Worm (Caenorhabditis elegans): ENCODE measurements around the gene Y105C5A.10.

ce11 chrIV:15672994-15673393, 37.4 kb downstream of the Y105C5A.10 start:
- no peak for TF ChIP-seq nhr-12 (tag; optimal IDR thresholded peaks at IDR 0.05)
- no peak for TF ChIP-seq nhr-23 (tag; optimal IDR thresholded peaks at IDR 0.05)
- no peak for TF ChIP-seq ztf-11 (tag; optimal IDR thresholded peaks at IDR 0.05)
- no peak for TF ChIP-seq lin-13 (GFP tag; optimal IDR thresholded peaks at IDR 0.05)
- TF ChIP-seq snpc-4 (tag; optimal IDR thresholded peaks at IDR 0.05) = no peak
- TF ChIP-seq nhr-11 (tag; optimal IDR thresholded peaks at IDR 0.05) = no peak
- no peak for TF ChIP-seq crh-2 (tag; optimal IDR thresholded peaks at IDR 0.05)
- TF ChIP-seq R02D3.7 (tag; optimal IDR thresholded peaks at IDR 0.05) = no peak
- TF ChIP-seq nhr-21 (tag; optimal IDR thresholded peaks at IDR 0.05) = no peak
- TF ChIP-seq mbf-1 (tag; optimal IDR thresholded peaks at IDR 0.05) = no peak

All from whole organism, L2 larva.